Worm (Caenorhabditis elegans) whole organism, midembryonic: Measurements from ENCODE around the gene Y48A6B.14.

Experiments used
- T22C8.4 ChIP-seq: fragments of 200-800 bp; sonication (Bioruptor generic); IDR thresholded peaks from 2 replicates; pipeline ENCODE4 v1.3.6; 2022; ENCODE audit warnings: missing genetic modification characterization, missing compliant biosample characterization
- flt-1 ChIP-seq: fragments of 200-800 bp; sonication (Bioruptor generic); IDR thresholded peaks from 2 replicates; pipeline ENCODE4 v1.3.6; 2022; ENCODE audit warnings: missing genetic modification characterization, missing compliant biosample characterization
- med-1 ChIP-seq: sonication (generic microtip); optimal IDR thresholded peaks from 2 replicates; lab custom pipeline; 2017; ENCODE audit warnings: missing genetic modification characterization, mild to moderate bottlenecking, missing compliant biosample characterization, antibody characterized with exemption, missing genetic modification reagents; ENCODE audit not compliant: insufficient read depth
- ref-1 ChIP-seq: fragments of 200-800 bp; sonication (Bioruptor generic); conservative IDR thresholded peaks from 2 replicates; pipeline ENCODE4 v1.3.6; 2022; ENCODE audit warnings: missing genetic modification reagents, missing genetic modification characterization, missing compliant biosample characterization
- ztf-23 ChIP-seq: fragments of 200-800 bp; sonication (Bioruptor generic); IDR thresholded peaks from 2 replicates; pipeline ENCODE4 v1.3.6; 2022; ENCODE audit warnings: missing genetic modification reagents, missing genetic modification characterization, missing compliant biosample characterization
- ztf-29 ChIP-seq: fragments of 200-800 bp; sonication (Bioruptor generic); IDR thresholded peaks from 2 replicates; pipeline ENCODE4 v1.3.6; 2022; ENCODE audit warnings: missing genetic modification reagents, missing genetic modification characterization, missing compliant biosample characterization

ce11 chrIII:11066691-11067090, 35.3 kb downstream of the Y48A6B.14 start:
- TF ChIP-seq med-1 (GFP tag; lab: Kevin White, UChicago), result no peak
- peak; percentile 81 for TF ChIP-seq ztf-23 (GFP tag; lab: Robert Waterston, UW)
- peak; percentile 10; the same call in 1 of the 2 replicates for TF ChIP-seq T22C8.4
- peak; percentile 78 for TF ChIP-seq flt-1 (GFP tag; lab: Robert Waterston, UW)
- TF ChIP-seq ref-1 (GFP tag; lab: Robert Waterston, UW), result 0 out of 2 replicates have a peak, but pooled peaks have one; percentile 6
- 0 out of 2 replicates have a peak, but pooled peaks have one; percentile 15 for TF ChIP-seq ztf-29 (GFP tag; lab: Robert Waterston, UW)
